Worm (Caenorhabditis elegans): ENCODE measurements around the gene C10A4.10.

ce11 chrX:7420571-7420970 is 21.9 kb downstream of the C10A4.10 start, which contains the start of gene C10A4.9:
- TF ChIP-seq lin-29 (GFP tag; IDR thresholded peaks at IDR 0.05) (no peak), mdl-1 (tag; optimal IDR thresholded peaks at IDR 0.05) (no peak), egl-27 (tag; optimal IDR thresholded peaks at IDR 0.05) (no peak), snpc-4 (tag; optimal IDR thresholded peaks at IDR 0.05) (no peak), ama-1 (optimal IDR thresholded peaks at IDR 0.05) (no peak), jun-1 (tag; optimal IDR thresholded peaks at IDR 0.05) (no peak), ceh-82 (tag; optimal IDR thresholded peaks at IDR 0.05) (no peak), nhr-25 (tag; optimal IDR thresholded peaks at IDR 0.05; ENCODE audit: borderline replicate concordance, insufficient read depth) (no peak), lsy-2 (tag; optimal IDR thresholded peaks at IDR 0.05) (no peak), fos-1 (tag; optimal IDR thresholded peaks at IDR 0.05) (no peak), set-16 (GFP tag; IDR thresholded peaks at IDR 0.05) (no peak), sdz-12 (GFP tag; optimal IDR thresholded peaks at IDR 0.05) (no peak), unc-62 (GFP tag; optimal IDR thresholded peaks at IDR 0.05 in 1 of 2) (no peak), unc-62 (tag; optimal IDR thresholded peaks at IDR 0.05) (no peak), nhr-102 (tag; optimal IDR thresholded peaks at IDR 0.05) (no peak)

All from whole organism, L4 larva.